Fruit fly (Drosophila melanogaster): ENCODE data around the gene Nepl8.

Gene Nepl8

DNA sequence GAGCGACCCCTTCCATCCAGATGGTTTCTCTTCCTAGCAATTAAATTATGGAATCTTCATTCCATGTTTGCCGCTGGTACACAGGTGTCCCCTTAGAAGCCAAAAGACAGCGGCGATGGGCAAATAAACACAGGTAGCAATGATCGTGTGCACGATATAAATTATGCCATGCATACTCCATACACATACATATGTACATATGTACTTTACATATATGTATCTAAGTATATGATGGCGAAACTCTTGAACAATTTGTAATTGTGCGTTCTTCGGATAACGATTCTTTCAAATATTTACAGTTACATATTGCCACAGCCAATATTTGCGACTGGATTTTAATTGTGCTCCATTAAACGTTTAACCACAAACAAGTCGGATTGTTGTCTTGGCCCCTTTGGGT lies 11.4 kb upstream of the Nepl8 start:
- no peak for TF ChIP-seq CG8478 (optimal IDR thresholded peaks at IDR 0.05)

DNA sequence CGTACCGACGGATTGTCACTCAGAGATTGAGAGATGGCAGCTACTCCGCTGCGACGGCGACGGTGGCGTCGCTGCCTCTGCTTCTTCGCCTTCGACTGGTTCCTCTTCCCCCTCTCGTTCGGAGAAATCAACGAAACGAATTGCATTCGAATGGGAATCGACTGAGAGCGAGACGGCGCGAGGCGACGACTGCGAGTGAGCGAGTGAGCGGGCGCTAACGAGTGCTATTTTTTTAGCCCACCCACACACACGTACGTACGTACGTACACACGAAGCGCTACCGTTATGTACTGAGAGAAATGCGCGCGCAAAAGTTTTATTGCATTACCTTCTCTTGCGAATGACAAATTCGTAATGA lies 2.3 kb upstream of the Nepl8 start, which contains the start of gene dac:
dac (minus strand) TSS at position 356 of the 358 bp plus-strand sequence.
- TF ChIP-seq CG8478 (optimal IDR thresholded peaks at IDR 0.05) (peak; percentile 30), pan (optimal IDR thresholded peaks at IDR 0.05) (no peak)

DNA sequence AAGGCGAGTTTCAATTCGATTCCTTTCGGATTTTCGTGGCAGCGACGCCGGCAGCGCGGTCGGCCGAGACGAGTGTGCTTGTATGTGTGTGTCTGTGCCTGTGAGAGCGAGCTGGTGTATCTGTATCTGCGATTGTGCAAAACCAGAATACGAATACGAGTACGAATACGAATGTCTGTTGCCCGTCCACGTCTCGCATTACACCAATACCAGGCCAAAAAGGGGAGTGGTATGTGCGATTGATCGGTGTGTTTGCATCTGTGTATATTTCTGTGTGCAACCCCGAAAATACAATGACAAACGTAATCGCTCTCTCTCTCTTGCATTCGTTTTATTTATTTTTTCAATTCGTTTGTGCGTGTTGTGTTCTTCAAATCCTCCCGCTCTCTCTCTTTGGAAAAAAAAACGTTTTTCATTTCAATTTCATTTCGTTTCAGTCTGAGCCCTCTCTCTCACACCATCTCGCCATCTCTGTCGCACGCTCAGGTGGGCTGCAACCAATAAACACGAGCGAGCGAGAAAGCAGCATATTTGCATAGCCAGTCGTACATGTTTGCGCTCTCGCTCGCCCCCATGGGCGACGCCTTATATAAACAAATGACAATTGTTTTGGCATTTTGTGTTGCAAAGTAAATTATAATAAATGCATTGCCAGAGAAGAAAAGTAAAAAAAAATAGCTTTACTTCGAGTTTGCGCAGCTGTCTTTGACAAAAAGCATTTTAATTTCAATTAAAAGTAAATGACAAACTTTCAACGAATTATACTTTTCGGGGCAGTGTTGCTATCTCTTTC lies 1.8 kb upstream of the Nepl8 start:
- TF ChIP-seq CG8478 (optimal IDR thresholded peaks at IDR 0.05): peak; percentile 69
- TF ChIP-seq psq (optimal IDR thresholded peaks at IDR 0.05): no peak

DNA sequence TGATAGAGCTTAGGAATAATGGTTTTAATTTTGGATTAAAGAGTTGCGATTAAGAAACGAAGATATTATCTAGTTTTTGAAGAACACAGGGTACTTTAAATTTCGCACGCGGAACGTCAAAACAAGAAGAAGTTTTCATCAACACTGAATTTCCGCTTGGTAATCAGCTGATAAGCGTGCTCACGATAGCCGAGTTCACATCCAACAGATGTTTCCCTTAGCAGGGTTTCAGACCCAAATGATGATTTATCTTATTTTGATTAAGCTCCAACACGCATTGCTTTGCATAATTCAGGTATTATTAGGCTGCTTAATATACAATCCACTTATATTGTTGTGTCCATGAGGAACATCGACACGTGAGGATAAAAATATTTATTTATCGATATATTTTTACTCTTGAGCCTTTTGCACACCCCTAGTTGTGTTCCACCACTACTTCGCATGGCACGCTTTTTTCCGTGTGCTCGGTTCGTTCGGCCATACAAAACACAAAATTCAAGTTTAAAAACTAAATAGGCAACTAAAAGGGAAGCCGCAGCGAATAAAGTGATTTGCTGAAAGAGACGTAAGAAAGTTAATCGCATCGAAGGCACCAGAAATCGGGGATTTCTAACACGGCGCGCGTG lies 3.3 kb downstream of the Nepl8 start, which contains the start of gene Tpr2:
Tpr2 (plus strand) TSS at position 418 of the 629 bp plus-strand sequence.
- TF ChIP-seq pan (optimal IDR thresholded peaks at IDR 0.05) (peak; percentile 62), Dll (optimal IDR thresholded peaks at IDR 0.05) (no peak)

DNA sequence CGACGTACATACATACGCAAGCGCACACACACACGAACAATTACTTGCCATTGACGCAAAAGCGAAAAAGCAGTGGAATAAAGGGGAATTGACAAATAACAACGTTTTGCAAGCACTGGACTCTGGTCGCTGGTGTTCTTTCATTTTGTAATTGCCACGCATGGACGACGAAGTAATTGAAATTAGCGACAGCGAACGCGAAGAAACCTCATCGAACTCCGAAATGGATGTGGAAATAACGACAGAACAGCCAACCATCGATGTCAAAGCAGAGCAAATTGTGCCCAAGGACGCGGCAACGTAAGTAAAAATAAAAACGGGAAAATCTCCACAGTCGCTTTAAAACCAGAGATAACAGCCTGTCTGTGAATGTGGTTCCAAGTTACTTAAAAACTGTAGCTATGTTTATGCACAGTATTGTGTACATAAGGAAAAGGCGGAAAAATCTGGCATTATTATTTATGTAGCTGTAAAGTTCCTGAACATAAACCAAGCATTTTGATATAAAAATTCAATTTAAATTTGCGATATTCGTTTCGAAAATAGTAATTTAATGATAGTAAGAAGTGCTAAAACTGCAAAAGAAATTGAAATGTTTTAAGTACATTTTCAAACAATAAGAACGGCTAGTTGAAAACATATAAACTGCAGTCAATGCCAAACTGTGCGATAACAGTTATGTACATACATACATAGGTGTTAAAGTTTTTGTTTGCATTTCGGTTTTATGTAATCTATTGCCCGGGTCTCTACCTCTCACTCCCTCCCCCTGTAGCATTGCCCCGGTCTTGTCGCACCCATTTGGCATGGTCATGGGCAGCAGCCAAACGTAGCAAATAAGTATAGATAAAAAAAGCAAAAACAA lies 4.0 kb downstream of the Nepl8 start:
- no peak for TF ChIP-seq psq (optimal IDR thresholded peaks at IDR 0.05)
- no peak for TF ChIP-seq Dll (optimal IDR thresholded peaks at IDR 0.05)
- TF ChIP-seq CG8478 (optimal IDR thresholded peaks at IDR 0.05): no peak
- TF ChIP-seq usp (GFP tag; optimal IDR thresholded peaks at IDR 0.05): no peak
- TF ChIP-seq EcR (GFP tag; optimal IDR thresholded peaks at IDR 0.05): no peak
- TF ChIP-seq pan (optimal IDR thresholded peaks at IDR 0.05): no peak

DNA sequence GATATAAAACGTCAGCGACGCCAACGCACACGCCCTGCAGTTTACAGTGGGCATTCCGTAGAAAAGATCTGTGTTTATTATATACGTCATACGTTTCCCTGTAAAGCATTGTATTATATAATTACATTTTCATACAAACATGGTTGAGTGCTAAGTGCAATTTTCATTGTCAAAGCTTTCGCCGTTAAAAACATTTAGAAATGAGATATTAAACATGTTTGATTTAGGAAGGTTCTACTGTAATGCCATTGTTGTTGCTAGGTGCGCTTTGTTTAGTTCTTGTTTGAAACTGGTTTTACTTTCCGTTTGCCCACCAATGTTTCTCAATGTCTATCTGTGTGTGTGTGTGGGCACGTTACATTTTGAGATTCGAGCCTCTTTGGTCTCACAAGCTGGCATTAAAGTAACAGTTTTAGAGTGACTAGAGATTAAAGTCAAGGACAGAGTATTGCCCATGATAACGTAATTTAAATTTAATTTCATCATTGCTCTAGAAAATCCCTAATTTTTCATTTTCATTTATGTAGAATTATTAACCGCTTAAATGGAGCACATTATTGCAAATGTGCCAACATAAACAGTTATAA lies 4.8 kb downstream of the Nepl8 start:
- TF ChIP-seq psq (optimal IDR thresholded peaks at IDR 0.05): no peak
- no peak for TF ChIP-seq pan (optimal IDR thresholded peaks at IDR 0.05)
- no peak for TF ChIP-seq EcR (GFP tag; optimal IDR thresholded peaks at IDR 0.05)

DNA sequence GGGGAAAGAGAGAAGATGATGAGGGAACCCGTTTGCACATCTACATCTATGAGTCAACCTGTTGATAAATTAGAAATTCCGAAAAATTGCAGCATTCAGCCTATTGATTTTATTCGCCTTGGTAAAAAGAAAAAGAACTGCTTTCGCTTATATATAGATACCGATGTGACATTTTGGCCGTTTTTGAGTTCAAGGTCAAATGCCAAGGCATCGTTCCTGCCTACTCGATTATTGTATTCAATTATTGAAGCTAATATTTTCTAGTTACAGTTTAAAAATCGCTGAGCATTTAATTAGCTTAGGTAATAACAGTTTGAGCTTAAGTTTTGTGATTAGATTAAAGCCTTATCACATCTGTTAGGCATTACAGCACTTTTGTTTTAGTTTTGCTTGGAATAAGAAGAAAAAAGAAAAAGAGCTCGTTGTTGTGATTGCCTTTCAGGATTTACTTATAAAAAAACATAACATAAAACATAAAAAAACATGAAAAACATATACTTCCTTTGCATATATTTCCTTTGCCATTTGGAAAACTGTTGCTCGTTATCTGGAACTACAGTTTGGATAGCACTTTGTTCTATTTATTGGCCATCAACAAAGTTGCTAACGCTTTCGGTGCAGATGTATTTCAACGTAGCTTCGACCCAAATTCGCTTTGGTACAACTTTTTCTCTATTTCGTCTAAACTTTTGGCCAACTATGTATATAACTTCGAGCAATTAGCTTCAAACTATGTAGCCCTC lies 6.2 kb downstream of the Nepl8 start:
- TF ChIP-seq psq (optimal IDR thresholded peaks at IDR 0.05): no peak
- TF ChIP-seq usp (GFP tag; optimal IDR thresholded peaks at IDR 0.05): no peak
- TF ChIP-seq CG8478 (optimal IDR thresholded peaks at IDR 0.05): no peak
- no peak for TF ChIP-seq Dll (optimal IDR thresholded peaks at IDR 0.05)
- TF ChIP-seq EcR (GFP tag; optimal IDR thresholded peaks at IDR 0.05): no peak
- no peak for TF ChIP-seq pan (optimal IDR thresholded peaks at IDR 0.05)

DNA sequence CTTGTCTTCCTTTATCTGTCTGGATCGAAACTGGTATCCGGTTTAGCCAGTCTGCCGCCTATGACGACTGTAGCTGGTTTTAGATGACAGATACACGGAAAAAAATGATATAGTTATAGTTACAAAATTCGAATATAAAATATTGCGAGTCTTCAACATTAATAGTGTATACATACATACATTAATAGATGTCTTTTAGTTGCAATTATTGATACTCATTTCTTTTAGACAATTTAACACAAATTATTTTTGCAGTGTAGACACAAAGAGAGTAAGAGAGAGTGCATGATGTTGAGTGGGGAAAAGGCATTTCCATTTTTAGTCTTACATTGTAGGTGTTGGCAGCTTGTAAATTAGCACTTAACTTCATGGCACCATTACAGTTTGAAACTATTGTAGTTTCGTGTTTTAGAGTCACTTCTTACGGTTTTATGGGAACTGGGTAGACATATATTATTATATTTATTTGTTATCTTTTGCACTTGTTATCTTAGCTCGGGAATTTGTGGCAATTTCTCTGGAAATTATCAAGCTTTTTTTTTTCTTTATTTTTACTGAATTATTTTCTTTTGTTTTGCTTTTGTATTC lies 7.3 kb downstream of the Nepl8 start:
- TF ChIP-seq CG8478 (optimal IDR thresholded peaks at IDR 0.05) (no peak), Dll (optimal IDR thresholded peaks at IDR 0.05) (no peak), psq (optimal IDR thresholded peaks at IDR 0.05) (no peak), EcR (GFP tag; optimal IDR thresholded peaks at IDR 0.05) (no peak), pan (optimal IDR thresholded peaks at IDR 0.05) (no peak), usp (GFP tag; optimal IDR thresholded peaks at IDR 0.05) (no peak)

DNA sequence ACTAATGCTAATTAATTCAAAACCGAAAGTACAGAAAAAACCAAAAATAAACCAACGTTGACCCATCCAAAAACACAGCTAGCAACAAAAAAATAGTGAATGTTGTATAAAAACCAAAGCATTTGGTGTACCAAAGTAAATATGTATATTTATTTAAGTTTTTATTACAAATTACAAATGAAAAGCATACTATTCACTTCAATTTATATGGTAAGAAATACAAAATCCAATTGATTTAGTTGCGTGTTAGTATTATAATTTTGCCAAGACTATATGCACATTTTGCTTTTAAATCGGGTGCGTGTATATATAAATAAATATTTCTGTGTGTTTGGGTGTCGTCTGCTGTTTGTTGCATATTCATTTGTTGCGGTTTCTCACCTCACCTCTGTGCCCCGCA lies 9.2 kb downstream of the Nepl8 start:
- TF ChIP-seq Dll (optimal IDR thresholded peaks at IDR 0.05) (no peak), CG8478 (optimal IDR thresholded peaks at IDR 0.05) (no peak), EcR (GFP tag; optimal IDR thresholded peaks at IDR 0.05) (no peak), usp (GFP tag; optimal IDR thresholded peaks at IDR 0.05) (no peak), pan (optimal IDR thresholded peaks at IDR 0.05) (no peak), psq (optimal IDR thresholded peaks at IDR 0.05) (no peak)

DNA sequence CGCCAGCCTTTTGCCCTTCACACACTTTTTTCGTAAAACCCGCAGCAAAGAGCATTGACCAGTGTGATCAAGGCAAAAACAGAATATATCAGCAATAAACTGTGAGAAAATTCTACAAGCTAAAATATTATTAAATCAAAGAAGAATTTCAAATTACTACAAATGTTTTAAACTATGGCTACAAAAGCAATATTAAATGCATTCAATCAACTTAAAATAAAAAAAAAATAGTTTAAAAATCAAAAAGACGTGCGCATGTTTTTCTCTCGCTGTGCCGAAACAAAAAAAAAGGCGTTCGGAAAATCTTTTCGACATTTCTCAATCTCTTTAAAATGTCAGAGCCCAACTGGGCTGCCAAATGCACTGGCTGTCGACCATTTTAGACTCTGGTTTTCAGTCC lies 10.2 kb downstream of the Nepl8 start:
- TF ChIP-seq pan (optimal IDR thresholded peaks at IDR 0.05) (no peak), Dll (optimal IDR thresholded peaks at IDR 0.05) (no peak), EcR (GFP tag; optimal IDR thresholded peaks at IDR 0.05) (no peak), usp (GFP tag; optimal IDR thresholded peaks at IDR 0.05) (no peak), psq (optimal IDR thresholded peaks at IDR 0.05) (no peak), CG8478 (optimal IDR thresholded peaks at IDR 0.05) (no peak)

DNA sequence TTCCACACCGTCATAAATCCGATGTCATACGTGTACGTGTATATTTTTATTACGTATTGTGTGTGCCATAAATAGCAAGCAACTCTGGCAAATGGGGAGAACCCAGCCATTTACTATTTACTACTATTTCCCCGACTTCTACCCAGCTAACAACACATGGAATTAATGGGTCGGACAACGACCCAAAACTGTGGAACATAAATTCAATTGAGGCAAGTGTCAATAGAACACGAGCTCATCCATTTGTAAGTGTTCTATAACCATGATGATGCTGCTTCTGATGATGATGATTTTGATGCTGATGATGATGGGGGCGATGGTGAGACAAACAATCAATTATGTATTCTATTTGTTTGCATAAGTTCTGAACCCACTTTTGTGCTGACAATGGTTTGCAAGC lies 11.6 kb downstream of the Nepl8 start:
- no peak for TF ChIP-seq pan (optimal IDR thresholded peaks at IDR 0.05)
- no peak for TF ChIP-seq Dll (optimal IDR thresholded peaks at IDR 0.05)
- no peak for TF ChIP-seq CG8478 (optimal IDR thresholded peaks at IDR 0.05)
- TF ChIP-seq usp (GFP tag; optimal IDR thresholded peaks at IDR 0.05): no peak
- TF ChIP-seq EcR (GFP tag; optimal IDR thresholded peaks at IDR 0.05): no peak
- TF ChIP-seq psq (optimal IDR thresholded peaks at IDR 0.05): no peak

Measured in whole organism.